Fruit fly (Drosophila melanogaster): ENCODE results near the gene Tep1.

Tep1 gene

dm6 chr2L:15893711-15894110 is at the start of gene Tep1:
Gene Tep1 (minus strand): TSS chr2L:15893811.
- TF ChIP-seq h (optimal IDR thresholded peaks at IDR 0.05) (no peak), Myc (optimal IDR thresholded peaks at IDR 0.05) (no peak), Sin3A (optimal IDR thresholded peaks at IDR 0.05) (no peak), insv (optimal IDR thresholded peaks at IDR 0.05) (no peak)

- TF ChIP-seq insv (optimal IDR thresholded peaks at IDR 0.05), result no peak
- TF ChIP-seq ttk (optimal IDR thresholded peaks at IDR 0.05), result no peak
- no peak for TF ChIP-seq Sin3A (optimal IDR thresholded peaks at IDR 0.05)
- no peak for TF ChIP-seq Myc (optimal IDR thresholded peaks at IDR 0.05)
- no peak for TF ChIP-seq psq (optimal IDR thresholded peaks at IDR 0.05)
- TF ChIP-seq h (optimal IDR thresholded peaks at IDR 0.05), result no peak
These were observed 47.5 kb upstream of the Tep1 start, which contains the start of gene CG12448 for dm6 chr2L:15941141-15941540. Gene CG12448 (plus strand): TSS chr2L:15941441.

- no peak for TF ChIP-seq psq (optimal IDR thresholded peaks at IDR 0.05)
- TF ChIP-seq Sin3A (optimal IDR thresholded peaks at IDR 0.05), result no peak
- no peak for TF ChIP-seq h (optimal IDR thresholded peaks at IDR 0.05)
- no peak for TF ChIP-seq Myc (optimal IDR thresholded peaks at IDR 0.05)
- no peak for TF ChIP-seq insv (optimal IDR thresholded peaks at IDR 0.05)
- no peak for TF ChIP-seq ttk (optimal IDR thresholded peaks at IDR 0.05)
These were observed 42.5 kb upstream of the Tep1 start for dm6 chr2L:15936138-15936537.

- no peak for TF ChIP-seq psq (optimal IDR thresholded peaks at IDR 0.05)
These were observed 29.5 kb upstream of the Tep1 start, which contains the start of gene CG4793 for dm6 chr2L:15923095-15923494. Gene CG4793 (plus strand): TSS chr2L:15923395.

dm6 chr2L:15916588-15916987 is 23.0 kb upstream of the Tep1 start, which contains the start of gene CG13244:
Gene CG13244 (plus strand): TSS chr2L:15916888.
- TF ChIP-seq Sin3A (optimal IDR thresholded peaks at IDR 0.05) (no peak), ttk (optimal IDR thresholded peaks at IDR 0.05) (no peak), insv (optimal IDR thresholded peaks at IDR 0.05) (no peak), Myc (optimal IDR thresholded peaks at IDR 0.05) (no peak), psq (optimal IDR thresholded peaks at IDR 0.05) (no peak), h (optimal IDR thresholded peaks at IDR 0.05) (no peak)

dm6 chr2L:15913674-15914037 is 20.0 kb upstream of the Tep1 start:
- TF ChIP-seq insv (optimal IDR thresholded peaks at IDR 0.05) (no peak), Myc (optimal IDR thresholded peaks at IDR 0.05) (no peak), h (optimal IDR thresholded peaks at IDR 0.05) (no peak), psq (optimal IDR thresholded peaks at IDR 0.05) (no peak), ttk (optimal IDR thresholded peaks at IDR 0.05) (no peak), Sin3A (optimal IDR thresholded peaks at IDR 0.05) (no peak)

dm6 chr2L:15912901-15913673 is 19.5 kb upstream of the Tep1 start:
- TF ChIP-seq Myc (optimal IDR thresholded peaks at IDR 0.05) (no peak), Sin3A (optimal IDR thresholded peaks at IDR 0.05) (no peak), psq (optimal IDR thresholded peaks at IDR 0.05) (no peak), insv (optimal IDR thresholded peaks at IDR 0.05) (no peak), ttk (optimal IDR thresholded peaks at IDR 0.05) (no peak), h (optimal IDR thresholded peaks at IDR 0.05) (no peak)

- no peak for TF ChIP-seq ttk (optimal IDR thresholded peaks at IDR 0.05)
- no peak for TF ChIP-seq Sin3A (optimal IDR thresholded peaks at IDR 0.05)
- no peak for TF ChIP-seq insv (optimal IDR thresholded peaks at IDR 0.05)
- TF ChIP-seq h (optimal IDR thresholded peaks at IDR 0.05), result no peak
- TF ChIP-seq Myc (optimal IDR thresholded peaks at IDR 0.05), result no peak
- TF ChIP-seq psq (optimal IDR thresholded peaks at IDR 0.05), result no peak
These were observed 18.6 kb upstream of the Tep1 start for dm6 chr2L:15912008-15912900.

dm6 chr2L:15911591-15912007 is 18.0 kb upstream of the Tep1 start:
- TF ChIP-seq ttk (optimal IDR thresholded peaks at IDR 0.05), result no peak
- TF ChIP-seq Myc (optimal IDR thresholded peaks at IDR 0.05), result no peak
- TF ChIP-seq Sin3A (optimal IDR thresholded peaks at IDR 0.05), result no peak
- no peak for TF ChIP-seq psq (optimal IDR thresholded peaks at IDR 0.05)
- no peak for TF ChIP-seq insv (optimal IDR thresholded peaks at IDR 0.05)
- TF ChIP-seq h (optimal IDR thresholded peaks at IDR 0.05), result no peak

dm6 chr2L:15910937-15911590 is 17.5 kb upstream of the Tep1 start:
- TF ChIP-seq h (optimal IDR thresholded peaks at IDR 0.05) (no peak), Sin3A (optimal IDR thresholded peaks at IDR 0.05) (no peak), insv (optimal IDR thresholded peaks at IDR 0.05) (no peak), Myc (optimal IDR thresholded peaks at IDR 0.05) (no peak), ttk (optimal IDR thresholded peaks at IDR 0.05) (no peak), psq (optimal IDR thresholded peaks at IDR 0.05) (no peak)

dm6 chr2L:15909826-15910225 is 16.2 kb upstream of the Tep1 start:
- TF ChIP-seq Sin3A (optimal IDR thresholded peaks at IDR 0.05) (no peak), Myc (optimal IDR thresholded peaks at IDR 0.05) (no peak), insv (optimal IDR thresholded peaks at IDR 0.05) (no peak), ttk (optimal IDR thresholded peaks at IDR 0.05) (no peak), h (optimal IDR thresholded peaks at IDR 0.05) (no peak)

- TF ChIP-seq ttk (optimal IDR thresholded peaks at IDR 0.05) (no peak), Sin3A (optimal IDR thresholded peaks at IDR 0.05) (no peak), insv (optimal IDR thresholded peaks at IDR 0.05) (no peak)
These were observed 15.7 kb upstream of the Tep1 start for dm6 chr2L:15909277-15909674.
